Worm (Caenorhabditis elegans) whole organism, L3 larva: Measurements from ENCODE around the gene acs-20.

ENCODE experiments used
- tbx-2 ChIP-seq: sonication (generic microtip); optimal IDR thresholded peaks from 2 replicates; lab custom pipeline; 2016; ENCODE audit warnings: mild to moderate bottlenecking, missing genetic modification characterization, missing compliant biosample characterization
- unc-39 ChIP-seq: sonication (generic microtip); optimal IDR thresholded peaks from 4 replicates; lab custom pipeline; 2017; ENCODE audit warnings: missing biosample characterization, missing genetic modification characterization

ce11 chrIV:12428467-12428866 is 30.0 kb upstream of the acs-20 start, which contains the start of gene col-130:
- no peak for TF ChIP-seq tbx-2 (tag; lab: Kevin White, UChicago)
- no peak for TF ChIP-seq unc-39 (tag; lab: Kevin White, UChicago)
